Worm (Caenorhabditis elegans) whole organism, young adult: ENCODE results near the gene bre-5.

Experiments used
- F55B11.4 ChIP-seq: sonication (generic microtip); optimal IDR thresholded peaks from 2 replicates; lab custom pipeline; 2016; ENCODE audit warnings: missing compliant biosample characterization, missing genetic modification characterization, borderline replicate concordance; ENCODE audit not compliant: insufficient read depth
- Y56A3A.18 ChIP-seq: fragments of 200-800 bp; sonication (Bioruptor generic); IDR thresholded peaks from 2 replicates; pipeline ENCODE4 v1.3.6; 2022; ENCODE audit warnings: missing genetic modification reagents, missing genetic modification characterization, missing compliant biosample characterization
- ama-1 ChIP-seq, 3 experiments: fragments of 150-350 bp in 1 of 3; sonication (generic microtip) in 2 of 3; optimal IDR thresholded peaks; 2 replicates each; lab custom pipeline; 2014 to 2018; ENCODE audit warnings: missing biosample characterization in 2 of 3, missing genetic modification characterization in 2 of 3, missing genetic modification reagents in 2 of 3
- rcor-1 ChIP-seq: fragments of 200-800 bp; sonication (Bioruptor generic); IDR thresholded peaks from 2 replicates; pipeline ENCODE4 v1.3.6; 2022; ENCODE audit warnings: missing genetic modification reagents, missing genetic modification characterization, missing compliant biosample characterization

ce11 chrIV:12009046-12009674 is 41.9 kb downstream of the bre-5 start:
- TF ChIP-seq ama-1 (optimal IDR thresholded peaks at IDR 0.05; lab: Kevin White, UChicago): no peak
- no peak for TF ChIP-seq ama-1 (GFP tag; optimal IDR thresholded peaks at IDR 0.05; lab: Kevin White, UChicago)
- no peak for TF ChIP-seq F55B11.4 (tag; lab: Kevin White, UChicago)
- no peak for TF ChIP-seq Y56A3A.18
- no peak for TF ChIP-seq rcor-1
